Fruit fly (Drosophila melanogaster): ENCODE measurements around the gene yip2.

The yip2 gene

DNA sequence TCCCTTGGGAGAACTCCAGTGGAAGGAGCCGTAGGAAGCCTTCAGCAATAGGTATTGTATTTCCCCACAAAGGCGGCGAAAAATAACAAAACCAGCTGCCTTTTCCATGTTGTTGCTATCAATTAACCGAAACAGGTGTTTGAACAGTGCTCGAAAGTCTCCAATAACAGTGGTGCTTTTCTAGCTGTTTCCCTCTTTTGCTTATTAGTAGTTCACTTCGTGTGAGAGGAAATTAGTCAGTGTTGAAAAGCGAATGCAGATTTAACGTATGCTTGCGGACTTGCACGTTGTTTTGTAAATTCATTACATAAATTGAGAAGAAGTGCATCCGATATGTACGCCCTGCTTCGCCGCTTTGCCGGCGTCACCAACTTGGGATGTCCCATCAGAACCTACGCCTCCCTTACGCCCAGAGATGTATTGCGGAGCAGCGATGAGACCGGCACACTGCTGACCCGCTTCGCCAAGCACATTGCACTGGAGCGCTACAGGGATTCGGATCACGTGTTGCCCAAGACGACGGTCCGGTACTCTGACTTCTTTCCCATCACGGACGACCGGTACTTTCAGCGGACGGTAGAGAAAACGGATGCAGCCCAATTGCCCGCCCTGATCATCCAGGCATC lies 23.7 kb downstream of the yip2 start, which contains the start of the genes Datp and CG4619 (continued):
- peak; percentile 54 for TF ChIP-seq her (GFP tag; optimal IDR thresholded peaks at IDR 0.05)
- TF ChIP-seq CG8290 (GFP tag; optimal IDR thresholded peaks at IDR 0.05): no peak
- no peak for TF ChIP-seq CG8290 (tag; optimal IDR thresholded peaks at IDR 0.05)
- no peak for TF ChIP-seq salm (tag; optimal IDR thresholded peaks at IDR 0.05)
- peak; percentile 64 for TF ChIP-seq CG4360 (GFP tag; IDR thresholded peaks at IDR 0.05)
- peak; percentile 25 for TF ChIP-seq maf-S (GFP tag; optimal IDR thresholded peaks at IDR 0.05)
- peak; percentile 38 for TF ChIP-seq pho (GFP tag; optimal IDR thresholded peaks at IDR 0.05)
- no peak for TF ChIP-seq sd (tag; optimal IDR thresholded peaks at IDR 0.05)
- peak; percentile 58 for TF ChIP-seq CG8944 (GFP tag; optimal IDR thresholded peaks at IDR 0.05)
- TF ChIP-seq stwl (tag; optimal IDR thresholded peaks at IDR 0.05): peak; percentile 78
- TF ChIP-seq CG3163 (GFP tag; optimal IDR thresholded peaks at IDR 0.05): peak; percentile 13

DNA sequence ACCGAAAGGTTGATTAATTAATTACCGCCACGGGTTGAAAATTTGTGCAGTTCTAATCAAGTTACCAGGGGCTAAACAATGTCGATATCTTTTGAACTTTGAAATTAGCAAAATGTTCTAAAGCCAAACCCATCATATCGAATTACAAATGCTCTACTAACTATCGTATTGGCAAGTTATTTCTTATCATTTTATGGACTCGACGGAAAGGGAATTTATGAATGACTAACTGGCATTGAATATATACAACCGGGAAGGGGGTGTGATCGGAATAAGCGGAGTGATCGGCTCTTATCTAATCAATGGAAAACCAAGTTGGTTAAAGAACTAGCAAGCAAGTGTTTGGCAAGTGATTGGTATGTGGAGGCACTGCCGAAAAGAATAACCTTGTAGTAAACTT lies 28.5 kb downstream of the yip2 start:
- no peak for TF ChIP-seq bsh (GFP tag; optimal IDR thresholded peaks at IDR 0.05)
- peak; percentile 10 for TF ChIP-seq CG12155 (GFP tag; optimal IDR thresholded peaks at IDR 0.05)
- TF ChIP-seq CG2678 (tag; optimal IDR thresholded peaks at IDR 0.05): peak; percentile 42
- TF ChIP-seq CG17829 (tag; optimal IDR thresholded peaks at IDR 0.05): no peak
- TF ChIP-seq ac (GFP tag; optimal IDR thresholded peaks at IDR 0.05): no peak
- TF ChIP-seq HmgD (GFP tag; optimal IDR thresholded peaks at IDR 0.05): no peak
- TF ChIP-seq Lhr (GFP tag; optimal IDR thresholded peaks at IDR 0.05): no peak
- no peak for TF ChIP-seq CHES-1-like (GFP tag; optimal IDR thresholded peaks at IDR 0.05)
- TF ChIP-seq CG1832 (GFP tag; optimal IDR thresholded peaks at IDR 0.05): no peak
- TF ChIP-seq Fer3 (tag; optimal IDR thresholded peaks at IDR 0.05): peak; percentile 48
- no peak for TF ChIP-seq CG10366 (GFP tag; IDR thresholded peaks at IDR 0.05)
- peak; percentile 57 for TF ChIP-seq HmgZ (tag; optimal IDR thresholded peaks at IDR 0.05)
- TF ChIP-seq crol (GFP tag; IDR thresholded peaks at IDR 0.05): peak; percentile 35; the same call in 1 of the 2 replicates
- TF ChIP-seq Pdp1 (GFP tag; optimal IDR thresholded peaks at IDR 0.05): peak in 1 of 2 experiments; percentile 32
- peak; percentile 59 for TF ChIP-seq CG2120 (GFP tag; optimal IDR thresholded peaks at IDR 0.05)
- no peak for TF ChIP-seq stwl (tag; optimal IDR thresholded peaks at IDR 0.05)
- no peak for TF ChIP-seq CG2712 (tag; optimal IDR thresholded peaks at IDR 0.05)
- TF ChIP-seq Hmr (GFP tag; optimal IDR thresholded peaks at IDR 0.05): peak; percentile 34
- no peak for TF ChIP-seq CG14050 (GFP tag; IDR thresholded peaks at IDR 0.05)
- peak; percentile 14 for TF ChIP-seq CG7839 (tag; optimal IDR thresholded peaks at IDR 0.05)
- TF ChIP-seq CG15514 (GFP tag; optimal IDR thresholded peaks at IDR 0.05): peak; percentile 15
- peak; percentile 3 for TF ChIP-seq PHDP (tag; optimal IDR thresholded peaks at IDR 0.05)
- TF ChIP-seq Meics (GFP tag; optimal IDR thresholded peaks at IDR 0.05): peak; percentile 31
- TF ChIP-seq CG8359 (GFP tag; optimal IDR thresholded peaks at IDR 0.05; ENCODE audit: borderline replicate concordance): no peak
- TF ChIP-seq CG10431 (GFP tag; optimal IDR thresholded peaks at IDR 0.05): no peak
- TF ChIP-seq CG2199 (GFP tag; IDR thresholded peaks at IDR 0.05): no peak
- TF ChIP-seq rib (GFP tag; IDR thresholded peaks at IDR 0.05): peak; percentile 73
- peak; percentile 97 for TF ChIP-seq exex (tag; optimal IDR thresholded peaks at IDR 0.05)
- peak; percentile 48; the same call in 1 of the 2 replicates for TF ChIP-seq CG32532 (GFP tag; IDR thresholded peaks at IDR 0.05)
- no peak for TF ChIP-seq CG16813 (GFP tag; IDR thresholded peaks at IDR 0.05; ENCODE audit: partially characterized antibody)
- TF ChIP-seq lbe (GFP tag; optimal IDR thresholded peaks at IDR 0.05): no peak
- no peak for TF ChIP-seq MESR4 (GFP tag; optimal IDR thresholded peaks at IDR 0.05)
- no peak for TF ChIP-seq prd (optimal IDR thresholded peaks at IDR 0.05)
- TF ChIP-seq prd (GFP tag; IDR thresholded peaks at IDR 0.05): no peak
- TF ChIP-seq dan (GFP tag; IDR thresholded peaks at IDR 0.05): no peak
- TF ChIP-seq jigr1 (GFP tag; IDR thresholded peaks at IDR 0.05): no peak
- TF ChIP-seq gcm (GFP tag; optimal IDR thresholded peaks at IDR 0.05): no peak
- TF ChIP-seq fd3F (GFP tag; optimal IDR thresholded peaks at IDR 0.05): no peak
- TF ChIP-seq esg (GFP tag; conservative IDR thresholded peaks at IDR 0.05): no peak

Data from whole organism, embryonic.